Fruit fly (Drosophila melanogaster) whole organism, embryonic: ENCODE results near the gene CG42554.

ENCODE experiments used
- Abd-B ChIP-seq: fragments of 200-800 bp; sonication (Bioruptor generic); optimal IDR thresholded peaks from 2 replicates; lab custom pipeline; 2018; ENCODE audit warnings: missing biosample characterization, mild to moderate bottlenecking, missing genetic modification characterization, moderate library complexity
- Asciz ChIP-seq: fragments of 200-800 bp; sonication (Bioruptor generic); optimal IDR thresholded peaks from 2 replicates; lab custom pipeline; 2017; ENCODE audit warnings: missing biosample characterization, mild to moderate bottlenecking, missing genetic modification characterization, missing genetic modification reagents
- BEAF-32 ChIP-seq: fragments of 200-800 bp; sonication (Bioruptor generic); optimal IDR thresholded peaks from 3 replicates; lab custom pipeline; 2017; ENCODE audit warnings: missing biosample characterization, missing genetic modification characterization, mild to moderate bottlenecking, moderate library complexity, missing genetic modification reagents
- CG11085 ChIP-seq: fragments of 200-800 bp; sonication (Bioruptor generic); IDR thresholded peaks from 2 replicates; pipeline ENCODE4 v1.3.6; 2022; ENCODE audit warnings: missing biosample characterization, missing genetic modification characterization
- CG13424 ChIP-seq: fragments of 200-800 bp; sonication (Bioruptor generic); optimal IDR thresholded peaks from 2 replicates; lab custom pipeline; 2019; ENCODE audit warnings: missing biosample characterization, mild to moderate bottlenecking, missing genetic modification characterization, moderate library complexity
- CG15073 ChIP-seq: fragments of 200-800 bp; sonication (Bioruptor generic); optimal IDR thresholded peaks from 2 replicates; lab custom pipeline; 2016; ENCODE audit warnings: missing biosample characterization, missing genetic modification characterization
- CG15514 ChIP-seq: fragments of 200-800 bp; sonication (Bioruptor generic); optimal IDR thresholded peaks from 3 replicates; lab custom pipeline; 2017; ENCODE audit warnings: missing biosample characterization, missing genetic modification characterization, mild to moderate bottlenecking, moderate library complexity, missing genetic modification reagents
- CG17829 ChIP-seq: fragments of 200-800 bp; optimal IDR thresholded peaks from 2 replicates; lab custom pipeline; 2019; ENCODE audit warnings: missing biosample characterization, mild to moderate bottlenecking, missing genetic modification characterization, moderate library complexity
- CG18011 ChIP-seq: fragments of 200-800 bp; sonication (Bioruptor generic); optimal IDR thresholded peaks from 2 replicates; lab custom pipeline; 2017; ENCODE audit warnings: missing biosample characterization, missing genetic modification characterization, mild to moderate bottlenecking, moderate library complexity, missing genotype
- CG18599 ChIP-seq: fragments of 200-800 bp; sonication (Bioruptor generic); optimal IDR thresholded peaks from 3 replicates; lab custom pipeline; 2017; ENCODE audit warnings: missing biosample characterization, missing genetic modification characterization, mild to moderate bottlenecking, moderate library complexity, missing genetic modification reagents
- CG18619 ChIP-seq: fragments of 200-800 bp; sonication (Bioruptor generic); optimal IDR thresholded peaks from 3 replicates; lab custom pipeline; 2017; ENCODE audit warnings: missing biosample characterization, mild to moderate bottlenecking, missing genetic modification characterization
- CG30431 ChIP-seq: fragments of 200-800 bp; sonication (Bioruptor generic); optimal IDR thresholded peaks from 2 replicates; lab custom pipeline; 2017; ENCODE audit warnings: missing biosample characterization, missing genetic modification characterization
- CG32532 ChIP-seq: fragments of 200-800 bp; sonication (Bioruptor generic); IDR thresholded peaks from 2 replicates; pipeline ENCODE4 v1.3.6; 2022; ENCODE audit warnings: missing biosample characterization, missing genetic modification characterization
- CG6254 ChIP-seq: fragments of 200-800 bp; sonication (Bioruptor generic); optimal IDR thresholded peaks from 3 replicates; lab custom pipeline; 2017; ENCODE audit warnings: mild to moderate bottlenecking, missing biosample characterization, missing genetic modification reagents, missing genetic modification characterization
- CG8478 ChIP-seq: fragments of >200 bp; optimal IDR thresholded peaks from 2 replicates; lab custom pipeline; 2018
- CoRest ChIP-seq: fragments of 200-800 bp; sonication (Bioruptor generic); optimal IDR thresholded peaks from 3 replicates; lab custom pipeline; 2018; ENCODE audit warnings: missing biosample characterization, mild to moderate bottlenecking, missing genetic modification characterization, moderate library complexity
- Dek ChIP-seq: fragments of 200-800 bp; sonication (Bioruptor generic); optimal IDR thresholded peaks from 3 replicates; lab custom pipeline; 2019; ENCODE audit warnings: missing biosample characterization, mild to moderate bottlenecking, missing genetic modification characterization, moderate library complexity
- Doc3 ChIP-seq: fragments of 200-800 bp; sonication (Bioruptor generic); IDR thresholded peaks from 3 replicates; pipeline ENCODE4 v1.3.6; 2022; ENCODE audit warnings: missing biosample characterization, missing genetic modification characterization; ENCODE audit not compliant: partially characterized antibody
- Dref ChIP-seq: fragments of 200-800 bp; sonication (Bioruptor generic); IDR thresholded peaks from 2 replicates; pipeline ENCODE4 v1.3.6; 2022; ENCODE audit warnings: missing biosample characterization, missing genetic modification characterization
- Hey ChIP-seq: fragments of 200-800 bp; sonication (Bioruptor generic); optimal IDR thresholded peaks from 3 replicates; lab custom pipeline; 2018; ENCODE audit warnings: missing biosample characterization, mild to moderate bottlenecking, missing genetic modification characterization
- Jarid2 ChIP-seq: fragments of 200-800 bp; sonication (Bioruptor generic); optimal IDR thresholded peaks from 3 replicates; lab custom pipeline; 2017; ENCODE audit warnings: mild to moderate bottlenecking, missing biosample characterization, missing genetic modification reagents, missing genetic modification characterization
- NFAT ChIP-seq: fragments of 200-800 bp; sonication (Bioruptor generic); IDR thresholded peaks from 2 replicates; pipeline ENCODE4 v1.3.6; 2022; ENCODE audit warnings: missing biosample characterization, missing genetic modification characterization
- Ptx1 ChIP-seq: fragments of 200-800 bp; sonication (Bioruptor generic); IDR thresholded peaks from 2 replicates; pipeline ENCODE4 v1.3.6; 2022; ENCODE audit warnings: missing biosample characterization, missing genetic modification characterization
- Sin3A ChIP-seq: fragments of >200 bp; optimal IDR thresholded peaks from 2 replicates; lab custom pipeline; 2018
- Xrp1 ChIP-seq: fragments of 200-800 bp; sonication (Bioruptor generic); IDR thresholded peaks from 2 replicates; pipeline ENCODE4 v1.3.6; 2022; ENCODE audit warnings: missing biosample characterization, missing genetic modification characterization
- ara ChIP-seq: fragments of 200-800 bp; sonication (Bioruptor generic); IDR thresholded peaks from 2 replicates; pipeline ENCODE4 v1.3.6; 2022; ENCODE audit warnings: missing biosample characterization, missing genetic modification characterization
- bbx ChIP-seq: fragments of 200-800 bp; sonication (Bioruptor generic); IDR thresholded peaks from 2 replicates; pipeline ENCODE4 v1.3.6; 2022; ENCODE audit warnings: missing biosample characterization, missing genetic modification characterization; ENCODE audit not compliant: partially characterized antibody
- bcd ChIP-seq: fragments of 200-800 bp; sonication (Bioruptor generic); optimal IDR thresholded peaks from 2 replicates; lab custom pipeline; 2017; ENCODE audit warnings: missing biosample characterization, mild to moderate bottlenecking, missing genetic modification characterization
- cas ChIP-seq: fragments of 200-800 bp; sonication (Bioruptor generic); IDR thresholded peaks from 2 replicates; pipeline ENCODE4 v1.3.6; 2022; ENCODE audit warnings: missing biosample characterization, missing genetic modification characterization
- chm ChIP-seq: fragments of 200-800 bp; sonication (Bioruptor generic); IDR thresholded peaks from 2 replicates; pipeline ENCODE4 v1.3.6; 2022; ENCODE audit warnings: missing biosample characterization, missing genetic modification characterization
- ems ChIP-seq: fragments of 200-800 bp; sonication (Bioruptor generic); optimal IDR thresholded peaks from 3 replicates; lab custom pipeline; 2016; ENCODE audit warnings: missing biosample characterization, missing genetic modification characterization
- fd102C ChIP-seq: fragments of 200-800 bp; sonication (Bioruptor generic); optimal IDR thresholded peaks from 2 replicates; lab custom pipeline; 2018; ENCODE audit warnings: missing biosample characterization, mild to moderate bottlenecking, missing genetic modification characterization, moderate library complexity
- gce ChIP-seq: fragments of 200-800 bp; sonication (Bioruptor generic); IDR thresholded peaks from 3 replicates; pipeline ENCODE4 v1.3.6; 2022; ENCODE audit warnings: missing biosample characterization, missing genetic modification characterization
- gem ChIP-seq: fragments of 200-800 bp; sonication (Bioruptor generic); optimal IDR thresholded peaks from 2 replicates; lab custom pipeline; 2019; ENCODE audit warnings: missing biosample characterization, mild to moderate bottlenecking, missing genetic modification characterization, moderate library complexity
- grn ChIP-seq: fragments of 200-800 bp; sonication (Bioruptor generic); optimal IDR thresholded peaks from 3 replicates; lab custom pipeline; 2017; ENCODE audit warnings: missing biosample characterization, missing genetic modification characterization
- hkb ChIP-seq, 2 experiments: fragments of 200-800 bp in 1 of 2; fragments of >200 bp in 1 of 2; sonication (Bioruptor generic) in 1 of 2; IDR thresholded peaks in 1 of 2; optimal IDR thresholded peaks in 1 of 2; 2 replicates each; pipeline versions ENCODE4 v1.3.6 to Lab custom; 2017 to 2022; ENCODE audit warnings: missing biosample characterization in 1 of 2, missing genetic modification characterization in 1 of 2
- kay ChIP-seq: fragments of 200-800 bp; sonication (Bioruptor generic); optimal IDR thresholded peaks from 2 replicates; lab custom pipeline; 2016; ENCODE audit warnings: missing biosample characterization, missing genetic modification characterization
- knrl ChIP-seq: fragments of 200-800 bp; sonication (Bioruptor generic); IDR thresholded peaks from 3 replicates; pipeline ENCODE4 v1.3.6; 2022; ENCODE audit warnings: missing biosample characterization, missing genetic modification characterization; ENCODE audit not compliant: partially characterized antibody
- luna ChIP-seq: fragments of 200-800 bp; sonication (Bioruptor generic); optimal IDR thresholded peaks from 2 replicates; lab custom pipeline; 2016; ENCODE audit warnings: missing biosample characterization, missing genetic modification characterization
- mirr ChIP-seq: fragments of 200-800 bp; sonication (Bioruptor generic); optimal IDR thresholded peaks from 3 replicates; lab custom pipeline; 2018; ENCODE audit warnings: missing biosample characterization, mild to moderate bottlenecking, missing genetic modification characterization
- odd ChIP-seq: fragments of 200-800 bp; sonication (Bioruptor generic); optimal IDR thresholded peaks from 2 replicates; lab custom pipeline; 2017; ENCODE audit warnings: missing biosample characterization, mild to moderate bottlenecking, missing genetic modification characterization
- pfk ChIP-seq: fragments of 200-800 bp; sonication (Bioruptor generic); optimal IDR thresholded peaks from 2 replicates; lab custom pipeline; 2018; ENCODE audit warnings: missing biosample characterization, mild to moderate bottlenecking, missing genetic modification characterization, moderate library complexity
- salm ChIP-seq: fragments of 200-800 bp; sonication (Bioruptor generic); optimal IDR thresholded peaks from 2 replicates; lab custom pipeline; 2018; ENCODE audit warnings: missing biosample characterization, mild to moderate bottlenecking, missing genetic modification characterization
- sd ChIP-seq: fragments of 200-800 bp; sonication (Bioruptor generic); optimal IDR thresholded peaks from 3 replicates; lab custom pipeline; 2018; ENCODE audit warnings: missing biosample characterization, mild to moderate bottlenecking, missing genetic modification characterization, moderate library complexity
- sim ChIP-seq: fragments of 200-800 bp; sonication (Bioruptor generic); IDR thresholded peaks from 2 replicates; pipeline ENCODE4 v1.3.6; 2022; ENCODE audit warnings: missing biosample characterization, missing genetic modification characterization
- ssp ChIP-seq: fragments of 200-800 bp; sonication (Bioruptor generic); IDR thresholded peaks from 2 replicates; pipeline ENCODE4 v1.3.6; 2022; ENCODE audit warnings: missing biosample characterization, missing genetic modification characterization
- tap ChIP-seq: fragments of 200-800 bp; optimal IDR thresholded peaks from 3 replicates; lab custom pipeline; 2019; ENCODE audit warnings: missing biosample characterization, mild to moderate bottlenecking, missing genetic modification characterization, moderate library complexity
- tio ChIP-seq: fragments of 200-800 bp; sonication (Bioruptor generic); optimal IDR thresholded peaks from 2 replicates; lab custom pipeline; 2017; ENCODE audit warnings: missing biosample characterization, missing genetic modification characterization, inconsistent platforms

Gene CG42554

dm6 chr3L:857063-858015, 21.9 kb downstream of the CG42554 start, which contains the start of gene dpr20 (continued):
- peak; percentile 64 for TF ChIP-seq ssp (GFP tag; lab: Robert Waterston, UW)
- TF ChIP-seq sd (tag; lab: Kevin White, UChicago) = peak; percentile 13
- TF ChIP-seq mirr (GFP tag; lab: Kevin White, UChicago) = peak; percentile 60
- peak; percentile 78 for TF ChIP-seq CG15514 (GFP tag; lab: Kevin White, UChicago)
- no peak; the same call in 2 of the 3 replicates for TF ChIP-seq knrl (GFP tag; lab: Robert Waterston, UW)
- peak; percentile 55 for TF ChIP-seq tio
- TF ChIP-seq CG11085 (GFP tag; lab: Robert Waterston, UW) = peak; percentile 76
- peak; percentile 16 for TF ChIP-seq luna (GFP tag; lab: Kevin White, UChicago)
- TF ChIP-seq fd102C (GFP tag; lab: Kevin White, UChicago) = no peak
- peak; percentile 94 for TF ChIP-seq CG18599 (GFP tag; lab: Kevin White, UChicago)
- peak; percentile 40 for TF ChIP-seq CG18011 (GFP tag; lab: Kevin White, UChicago)
- TF ChIP-seq ara (GFP tag; lab: Robert Waterston, UW) = peak; percentile 64
- peak; percentile 92 for TF ChIP-seq Ptx1 (GFP tag; lab: Robert Waterston, UW)
- no peak for TF ChIP-seq Dref (GFP tag; lab: Robert Waterston, UW)
- TF ChIP-seq cas (GFP tag; lab: Robert Waterston, UW) = peak; percentile 82; the same call in 1 of the 2 replicates
- TF ChIP-seq BEAF-32 (GFP tag; lab: Kevin White, UChicago) = no peak
- no peak for TF ChIP-seq Jarid2 (GFP tag; lab: Kevin White, UChicago)
- TF ChIP-seq CG6254 = no peak
- peak; percentile 68 for TF ChIP-seq chm (GFP tag; lab: Robert Waterston, UW)
- TF ChIP-seq CG32532 (GFP tag; lab: Robert Waterston, UW) = peak; percentile 93
- TF ChIP-seq gem (tag; lab: Kevin White, UChicago) = peak; percentile 77
- no peak for TF ChIP-seq Doc3 (GFP tag; lab: Robert Waterston, UW)
- TF ChIP-seq Asciz = peak; percentile 10
- no peak for TF ChIP-seq salm (tag; lab: Kevin White, UChicago)
- peak; percentile 94 for TF ChIP-seq NFAT
- TF ChIP-seq Dek = peak; percentile 76
- no peak for TF ChIP-seq odd (GFP tag; lab: Kevin White, UChicago)
- no peak for TF ChIP-seq kay (GFP tag; lab: Kevin White, UChicago)
- TF ChIP-seq Hey (tag; lab: Kevin White, UChicago) = peak; percentile 14
- no peak for TF ChIP-seq pfk (GFP tag; lab: Kevin White, UChicago)
- TF ChIP-seq grn = no peak
- no peak for TF ChIP-seq Sin3A
- peak; percentile 87 for TF ChIP-seq Xrp1 (GFP tag; lab: Robert Waterston, UW)
- TF ChIP-seq gce (GFP tag; lab: Robert Waterston, UW) = peak; percentile 82
- no peak for TF ChIP-seq hkb (optimal IDR thresholded peaks at IDR 0.05; lab: Kevin White, UChicago)
- peak; percentile 89 for TF ChIP-seq hkb (GFP tag; IDR thresholded peaks at IDR 0.05; lab: Robert Waterston, UW)
- peak; percentile 24 for TF ChIP-seq tap
- peak; percentile 69 for TF ChIP-seq ems (GFP tag; lab: Kevin White, UChicago)
- no peak for TF ChIP-seq CG15073
- TF ChIP-seq bbx = no peak
- peak; percentile 71 for TF ChIP-seq CoRest
- no peak for TF ChIP-seq CG8478 (lab: Kevin White, UChicago)
- TF ChIP-seq CG18619 = peak; percentile 66
- peak; percentile 10; the same call in 1 of the 2 replicates for TF ChIP-seq sim (GFP tag; lab: Robert Waterston, UW)
- TF ChIP-seq bcd = peak; percentile 64
- TF ChIP-seq CG13424 = peak; percentile 79
- TF ChIP-seq Abd-B (GFP tag; lab: Kevin White, UChicago) = peak; percentile 60
- peak; percentile 56 for TF ChIP-seq CG30431
- TF ChIP-seq CG17829 (tag; lab: Kevin White, UChicago) = peak; percentile 59
